Worm (Caenorhabditis elegans): ENCODE measurements around the gene F14B8.5.

DNA sequence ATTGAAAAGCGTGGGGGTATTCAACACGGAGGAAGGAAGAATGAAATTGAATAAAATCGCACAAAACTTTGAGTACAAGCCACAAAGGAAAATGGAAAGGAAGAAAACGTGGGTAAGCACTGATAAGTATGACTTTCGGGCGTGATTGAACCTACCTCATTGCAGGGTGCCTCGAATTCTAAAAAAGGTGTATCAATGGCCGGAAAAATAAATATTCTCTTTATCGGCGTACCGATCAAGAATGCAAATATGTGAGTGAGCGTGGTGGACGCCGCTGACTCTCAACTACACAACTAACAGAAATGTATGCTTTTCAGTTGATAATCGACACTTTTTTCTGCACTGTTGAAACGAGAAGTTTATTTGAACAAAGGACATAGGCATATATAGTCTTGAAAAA lies 4.0 kb downstream of the F14B8.5 start, which contains the start of gene otpl-3:
- no peak for TF ChIP-seq ceh-16 (tag; optimal IDR thresholded peaks at IDR 0.05)
- no peak for TF ChIP-seq zag-1 (tag; optimal IDR thresholded peaks at IDR 0.05)
- no peak for TF ChIP-seq nfya-1 (tag; optimal IDR thresholded peaks at IDR 0.05; ENCODE audit: insufficient read depth)
- TF ChIP-seq ama-1 (optimal IDR thresholded peaks at IDR 0.05), result no peak
